Fruit fly (Drosophila melanogaster) whole organism, prepupa: ENCODE data around the gene Rgl.

Experiments
- Blimp-1 ChIP-seq: fragments of 200-800 bp; sonication (Bioruptor generic); optimal IDR thresholded peaks from 3 replicates; lab custom pipeline; 2017; ENCODE audit warnings: missing biosample characterization, missing genetic modification characterization, mild to moderate bottlenecking, moderate library complexity, missing genetic modification reagents
- CG10631 ChIP-seq: fragments of 200-800 bp; sonication (Bioruptor generic); optimal IDR thresholded peaks from 2 replicates; lab custom pipeline; 2016; ENCODE audit warnings: missing biosample characterization, missing genetic modification characterization
- CG11294 ChIP-seq: fragments of 200-800 bp; sonication (Bioruptor generic); IDR thresholded peaks from 2 replicates; pipeline ENCODE4 v1.3.6; 2022; ENCODE audit warnings: missing biosample characterization, missing genetic modification characterization
- CG15336 ChIP-seq: fragments of 200-800 bp; sonication (Bioruptor generic); IDR thresholded peaks from 2 replicates; pipeline ENCODE4 v1.3.6; 2022; ENCODE audit warnings: missing biosample characterization, missing genetic modification characterization
- CG1621 ChIP-seq: fragments of 200-800 bp; sonication (Bioruptor generic); optimal IDR thresholded peaks from 3 replicates; lab custom pipeline; 2018; ENCODE audit warnings: missing biosample characterization, mild to moderate bottlenecking, missing genetic modification characterization
- CG31627 ChIP-seq: fragments of 200-800 bp; sonication (Bioruptor generic); optimal IDR thresholded peaks from 3 replicates; lab custom pipeline; 2016; ENCODE audit warnings: missing biosample characterization, missing genetic modification characterization
- CG32006 ChIP-seq: fragments of 200-800 bp; sonication (Bioruptor generic); optimal IDR thresholded peaks from 3 replicates; lab custom pipeline; 2017; ENCODE audit warnings: missing biosample characterization, mild to moderate bottlenecking, missing genetic modification characterization
- CG3919 ChIP-seq: fragments of 200-800 bp; sonication (Bioruptor generic); optimal IDR thresholded peaks from 3 replicates; lab custom pipeline; 2016; ENCODE audit warnings: missing biosample characterization, missing genetic modification characterization
- CG4318 ChIP-seq: fragments of 200-800 bp; sonication (Bioruptor generic); optimal IDR thresholded peaks from 3 replicates; lab custom pipeline; 2017; ENCODE audit warnings: missing biosample characterization, mild to moderate bottlenecking, missing genetic modification characterization
- CG6163 ChIP-seq: fragments of 200-800 bp; sonication (Bioruptor generic); IDR thresholded peaks from 3 replicates; pipeline ENCODE4 v1.3.6; 2022; ENCODE audit warnings: missing biosample characterization, missing genetic modification characterization
- CG6276 ChIP-seq: fragments of 200-800 bp; sonication (Bioruptor generic); optimal IDR thresholded peaks from 2 replicates; lab custom pipeline; 2017; ENCODE audit warnings: missing biosample characterization, mild to moderate bottlenecking, missing genetic modification characterization
- CG6808 ChIP-seq: fragments of 200-800 bp; sonication (Bioruptor generic); optimal IDR thresholded peaks from 3 replicates; lab custom pipeline; 2017; ENCODE audit warnings: missing biosample characterization, missing genetic modification characterization, mild to moderate bottlenecking, moderate library complexity, missing genetic modification reagents
- CG6854 ChIP-seq: fragments of 200-800 bp; sonication (Bioruptor generic); optimal IDR thresholded peaks from 2 replicates; lab custom pipeline; 2017; ENCODE audit warnings: missing biosample characterization, mild to moderate bottlenecking, missing genetic modification characterization
- CG7368 ChIP-seq: fragments of 200-800 bp; sonication (Bioruptor generic); optimal IDR thresholded peaks from 3 replicates; lab custom pipeline; 2016; ENCODE audit warnings: missing biosample characterization, missing genetic modification characterization
- CG8119 ChIP-seq: fragments of 200-800 bp; sonication (Bioruptor generic); IDR thresholded peaks from 3 replicates; pipeline ENCODE4 v1.3.6; 2022; ENCODE audit warnings: missing biosample characterization, missing genetic modification characterization
- CG8319 ChIP-seq: fragments of 200-800 bp; sonication (Bioruptor generic); optimal IDR thresholded peaks from 3 replicates; lab custom pipeline; 2016; ENCODE audit warnings: missing biosample characterization, missing genetic modification characterization
- CG9139 ChIP-seq: fragments of 200-800 bp; sonication (Bioruptor generic); optimal IDR thresholded peaks from 3 replicates; lab custom pipeline; 2017; ENCODE audit warnings: missing biosample characterization, mild to moderate bottlenecking, missing genetic modification characterization
- Eip75B ChIP-seq: fragments of 200-800 bp; sonication (Bioruptor generic); optimal IDR thresholded peaks from 3 replicates; lab custom pipeline; 2016; ENCODE audit warnings: missing biosample characterization, missing genetic modification characterization
- Eip78C ChIP-seq: fragments of 200-800 bp; sonication (Bioruptor generic); peaks from one replicate; lab custom pipeline; 2016; ENCODE audit warnings: missing biosample characterization, missing genetic modification characterization
- Eip93F ChIP-seq: fragments of 200-800 bp; sonication (Bioruptor generic); optimal IDR thresholded peaks from 2 replicates; lab custom pipeline; 2016; ENCODE audit warnings: missing biosample characterization, mild to moderate bottlenecking, missing genetic modification characterization
- Ets21C ChIP-seq: fragments of 200-800 bp; sonication (Bioruptor generic); optimal IDR thresholded peaks from 3 replicates; lab custom pipeline; 2016; ENCODE audit warnings: missing biosample characterization, missing genetic modification characterization
- Ets96B ChIP-seq: fragments of 200-800 bp; optimal IDR thresholded peaks from 2 replicates; lab custom pipeline; 2019; ENCODE audit warnings: missing biosample characterization, mild to moderate bottlenecking, missing genetic modification characterization, moderate library complexity
- Gug ChIP-seq: fragments of 200-800 bp; sonication (Bioruptor generic); IDR thresholded peaks from 2 replicates; pipeline ENCODE4 v1.3.6; 2022; ENCODE audit warnings: missing biosample characterization, missing genetic modification characterization
- Hr39 ChIP-seq: fragments of 200-800 bp; sonication (Bioruptor generic); optimal IDR thresholded peaks from 2 replicates; lab custom pipeline; 2016; ENCODE audit warnings: missing biosample characterization, missing genetic modification characterization
- Met ChIP-seq: fragments of 200-800 bp; sonication (Bioruptor generic); optimal IDR thresholded peaks from 3 replicates; lab custom pipeline; 2016; ENCODE audit warnings: missing biosample characterization, missing genetic modification characterization
- OdsH ChIP-seq: fragments of 200-800 bp; sonication (Bioruptor generic); optimal IDR thresholded peaks from 3 replicates; lab custom pipeline; 2016; ENCODE audit warnings: missing biosample characterization, missing genetic modification characterization
- Smox ChIP-seq: fragments of 200-800 bp; sonication (Bioruptor generic); optimal IDR thresholded peaks from 3 replicates; lab custom pipeline; 2016; ENCODE audit warnings: missing biosample characterization, missing genetic modification characterization
- Sox14 ChIP-seq: fragments of 200-800 bp; sonication (Bioruptor generic); optimal IDR thresholded peaks from 3 replicates; lab custom pipeline; 2016; ENCODE audit warnings: missing biosample characterization, missing genetic modification characterization
- Sox15 ChIP-seq: fragments of 200-800 bp; sonication (Bioruptor generic); optimal IDR thresholded peaks from 3 replicates; lab custom pipeline; 2016; ENCODE audit warnings: missing biosample characterization, missing genetic modification characterization
- achi ChIP-seq: fragments of 200-800 bp; sonication (Bioruptor generic); optimal IDR thresholded peaks from 3 replicates; lab custom pipeline; 2016; ENCODE audit warnings: missing biosample characterization, missing genetic modification characterization
- dac ChIP-seq: fragments of 200-800 bp; sonication (Bioruptor generic); optimal IDR thresholded peaks from 2 replicates; lab custom pipeline; 2017; ENCODE audit warnings: missing biosample characterization, mild to moderate bottlenecking, missing genetic modification characterization
- dsx ChIP-seq: fragments of 200-800 bp; optimal IDR thresholded peaks from 3 replicates; lab custom pipeline; 2019; ENCODE audit warnings: missing biosample characterization, mild to moderate bottlenecking, missing genetic modification characterization, moderate library complexity; ENCODE audit not compliant: poor library complexity, severe bottlenecking
- eg ChIP-seq: fragments of 200-800 bp; sonication (Bioruptor generic); IDR thresholded peaks from 3 replicates; pipeline ENCODE4 v1.3.6; 2022; ENCODE audit warnings: missing biosample characterization, missing genetic modification characterization
- esn ChIP-seq: fragments of 200-800 bp; sonication (Bioruptor generic); optimal IDR thresholded peaks from 2 replicates; lab custom pipeline; 2016; ENCODE audit warnings: missing biosample characterization, mild to moderate bottlenecking, missing genetic modification characterization, moderate library complexity
- fd59A ChIP-seq: fragments of 200-800 bp; sonication (Bioruptor generic); optimal IDR thresholded peaks from 2 replicates; lab custom pipeline; 2017; ENCODE audit warnings: missing biosample characterization, mild to moderate bottlenecking, missing genetic modification characterization, missing genetic modification reagents
- fkh ChIP-seq: fragments of 200-800 bp; sonication (Bioruptor generic); optimal IDR thresholded peaks from 3 replicates; lab custom pipeline; 2017; ENCODE audit warnings: missing biosample characterization, mild to moderate bottlenecking, missing genetic modification characterization, moderate library complexity
- lz ChIP-seq: fragments of 200-800 bp; sonication (Bioruptor generic); optimal IDR thresholded peaks from 3 replicates; lab custom pipeline; 2016; ENCODE audit warnings: missing biosample characterization, missing genetic modification characterization
- net ChIP-seq: fragments of 200-800 bp; sonication (Bioruptor generic); optimal IDR thresholded peaks from 3 replicates; lab custom pipeline; 2016; ENCODE audit warnings: missing biosample characterization, missing genetic modification characterization
- salr ChIP-seq, 2 experiments: fragments of 200-800 bp; sonication (Bioruptor generic); optimal IDR thresholded peaks; 3 replicates each; lab custom pipeline; 2016 to 2018; ENCODE audit warnings: missing biosample characterization in 2 of 2, missing genetic modification characterization in 2 of 2, mild to moderate bottlenecking in 1 of 2
- svp ChIP-seq: fragments of 200-800 bp; sonication (Bioruptor generic); peaks from one replicate; lab custom pipeline; 2016; ENCODE audit warnings: missing biosample characterization, missing genetic modification characterization
- topi ChIP-seq: fragments of 200-800 bp; sonication (Bioruptor generic); optimal IDR thresholded peaks from 3 replicates; lab custom pipeline; 2016; ENCODE audit warnings: missing biosample characterization, missing genetic modification characterization
- vri ChIP-seq: fragments of 200-800 bp; sonication (Bioruptor generic); optimal IDR thresholded peaks from 3 replicates; lab custom pipeline; 2016; ENCODE audit warnings: missing biosample characterization, mild to moderate bottlenecking, missing genetic modification characterization

Gene Rgl

dm6 chr3L:13922023-13922652 is 3.0 kb downstream of the Rgl start (continued):
- TF ChIP-seq salr (GFP tag; optimal IDR thresholded peaks at IDR 0.05; lab: Kevin White, UChicago) (peak in 1 of 2 experiments; percentile 46), vri (GFP tag; lab: Kevin White, UChicago) (peak; percentile 20), Eip75B (GFP tag; lab: Kevin White, UChicago) (peak; percentile 4), eg (GFP tag; lab: Robert Waterston, UW) (peak; percentile 33; the same call in 1 of the 3 replicates), CG32006 (GFP tag; lab: Kevin White, UChicago) (peak; percentile 80), Blimp-1 (no peak), Ets96B (tag; lab: Kevin White, UChicago) (no peak), CG1621 (tag; lab: Kevin White, UChicago) (no peak), CG10631 (GFP tag; lab: Kevin White, UChicago) (peak; percentile 40), Ets21C (no peak), CG6163 (GFP tag; lab: Robert Waterston, UW) (0 out of 3 replicates have a peak, but pooled peaks have one; percentile 41), Eip78C (peak; percentile 90), Sox14 (GFP tag; lab: Kevin White, UChicago) (peak; percentile 44), dac (peak; percentile 0), Gug (no peak), fd59A (no peak), dsx (GFP tag; lab: Kevin White, UChicago) (no peak), net (GFP tag; lab: Kevin White, UChicago) (peak; percentile 54), CG8319 (GFP tag; lab: Kevin White, UChicago) (no peak), OdsH (GFP tag; lab: Kevin White, UChicago) (peak; percentile 43), achi (peak; percentile 55), CG3919 (peak; percentile 54), Sox15 (no peak), Met (GFP tag; lab: Kevin White, UChicago) (no peak), fkh (GFP tag; lab: Kevin White, UChicago) (no peak), lz (peak; percentile 39)

- TF ChIP-seq CG10631 (GFP tag; lab: Kevin White, UChicago) (no peak), CG1621 (tag; lab: Kevin White, UChicago) (no peak), Met (GFP tag; lab: Kevin White, UChicago) (no peak), salr (GFP tag; optimal IDR thresholded peaks at IDR 0.05; lab: Kevin White, UChicago) (no peak), CG8319 (GFP tag; lab: Kevin White, UChicago) (no peak), fd59A (no peak)
These were observed 4.5 kb downstream of the Rgl start for dm6 chr3L:13920632-13920981.

- TF ChIP-seq CG8319 (GFP tag; lab: Kevin White, UChicago) (peak; percentile 57), CG11294 (peak; percentile 34; the same call in 1 of the 2 replicates), CG15336 (GFP tag; lab: Robert Waterston, UW) (peak; percentile 65; the same call in 1 of the 2 replicates), Hr39 (GFP tag; lab: Kevin White, UChicago) (peak; percentile 68), fkh (GFP tag; lab: Kevin White, UChicago) (peak; percentile 81), CG6163 (GFP tag; lab: Robert Waterston, UW) (0 out of 3 replicates have a peak, but pooled peaks have one; percentile 32), CG8119 (GFP tag; lab: Robert Waterston, UW) (peak; percentile 67; the same call in 2 of the 3 replicates), CG9139 (GFP tag; lab: Kevin White, UChicago) (no peak), Eip93F (GFP tag; lab: Kevin White, UChicago) (no peak), Smox (GFP tag; lab: Kevin White, UChicago) (peak; percentile 74), svp (GFP tag; lab: Kevin White, UChicago) (peak; percentile 84), salr (GFP tag; optimal IDR thresholded peaks at IDR 0.05; lab: Kevin White, UChicago) (peak in 1 of 2 experiments; percentile 76), CG6854 (GFP tag; lab: Kevin White, UChicago) (peak; percentile 18), OdsH (GFP tag; lab: Kevin White, UChicago) (peak; percentile 78), CG4318 (GFP tag; lab: Kevin White, UChicago) (peak; percentile 63), CG7368 (GFP tag; lab: Kevin White, UChicago) (peak; percentile 6), CG10631 (GFP tag; lab: Kevin White, UChicago) (peak; percentile 77), CG3919 (peak; percentile 65), net (GFP tag; lab: Kevin White, UChicago) (peak; percentile 67), CG6276 (GFP tag; lab: Kevin White, UChicago) (peak; percentile 57), esn (GFP tag; lab: Kevin White, UChicago) (peak; percentile 78), dsx (GFP tag; lab: Kevin White, UChicago) (peak; percentile 54), vri (GFP tag; lab: Kevin White, UChicago) (peak; percentile 39), Eip75B (GFP tag; lab: Kevin White, UChicago) (peak; percentile 75), eg (GFP tag; lab: Robert Waterston, UW) (peak; percentile 18; the same call in 2 of the 3 replicates), CG31627 (GFP tag; lab: Kevin White, UChicago) (peak; percentile 57), Ets96B (tag; lab: Kevin White, UChicago) (peak; percentile 70), CG6808 (GFP tag; lab: Kevin White, UChicago) (peak; percentile 48), topi (GFP tag; lab: Kevin White, UChicago) (peak; percentile 62)
These were observed 5.1 kb downstream of the Rgl start for dm6 chr3L:13919794-13920631.
